Worm (Caenorhabditis elegans): Measurements from ENCODE around the gene hsp-3.

ce11 chrX:6122026-6122425, 30.1 kb upstream of the hsp-3 start, which contains the start of gene nnt-1:
- TF ChIP-seq ceh-82 (tag; optimal IDR thresholded peaks at IDR 0.05) (no peak), unc-39 (tag; optimal IDR thresholded peaks at IDR 0.05) (no peak), aly-2 (tag; optimal IDR thresholded peaks at IDR 0.05) (no peak)
